Fruit fly (Drosophila melanogaster): ENCODE data around the gene naz.

The naz gene

DNA sequence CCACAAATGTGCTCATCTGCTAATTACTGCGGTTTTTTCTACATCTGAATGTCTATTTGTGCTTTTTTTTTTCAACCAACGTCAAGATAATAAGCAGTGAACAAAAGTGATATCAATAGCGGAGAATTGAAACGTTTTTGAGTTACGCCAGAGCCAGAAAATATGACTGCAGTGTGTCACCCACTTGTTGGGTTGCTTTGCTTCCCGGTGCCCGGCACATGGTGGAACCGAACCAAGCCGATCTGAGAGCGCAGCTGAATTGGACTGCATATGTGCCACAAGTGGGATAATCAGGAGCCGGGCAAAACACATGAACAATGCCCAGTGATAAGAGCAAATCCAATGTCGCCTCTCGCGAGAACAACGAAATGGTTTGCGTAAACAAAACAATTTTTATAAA is 36.4 kb downstream of the naz start:
- TF ChIP-seq pan (optimal IDR thresholded peaks at IDR 0.05) = no peak
- no peak for TF ChIP-seq Hnf4 (GFP tag; optimal IDR thresholded peaks at IDR 0.05)
- no peak for TF ChIP-seq sage (GFP tag; optimal IDR thresholded peaks at IDR 0.05)
- TF ChIP-seq jim (GFP tag; optimal IDR thresholded peaks at IDR 0.05) = no peak
- TF ChIP-seq tai (GFP tag; optimal IDR thresholded peaks at IDR 0.05) = no peak
- no peak for TF ChIP-seq CrebA (GFP tag; optimal IDR thresholded peaks at IDR 0.05; ENCODE audit: borderline replicate concordance)
- TF ChIP-seq Rel (GFP tag; optimal IDR thresholded peaks at IDR 0.05) = no peak
- peak; percentile 77 for TF ChIP-seq Rel (tag; optimal IDR thresholded peaks at IDR 0.05)
- TF ChIP-seq Dfd (GFP tag; optimal IDR thresholded peaks at IDR 0.05) = no peak

dm6 chr3R:18291831-18292230 is 36.9 kb downstream of the naz start:
- TF ChIP-seq jim (GFP tag; optimal IDR thresholded peaks at IDR 0.05) (no peak), Hr78 (GFP tag; optimal IDR thresholded peaks at IDR 0.05) (no peak), h (GFP tag; optimal IDR thresholded peaks at IDR 0.05) (peak; percentile 1), psq (GFP tag; optimal IDR thresholded peaks at IDR 0.05) (no peak), GATAd (GFP tag; optimal IDR thresholded peaks at IDR 0.05) (no peak), sage (GFP tag; optimal IDR thresholded peaks at IDR 0.05) (no peak)

DNA sequence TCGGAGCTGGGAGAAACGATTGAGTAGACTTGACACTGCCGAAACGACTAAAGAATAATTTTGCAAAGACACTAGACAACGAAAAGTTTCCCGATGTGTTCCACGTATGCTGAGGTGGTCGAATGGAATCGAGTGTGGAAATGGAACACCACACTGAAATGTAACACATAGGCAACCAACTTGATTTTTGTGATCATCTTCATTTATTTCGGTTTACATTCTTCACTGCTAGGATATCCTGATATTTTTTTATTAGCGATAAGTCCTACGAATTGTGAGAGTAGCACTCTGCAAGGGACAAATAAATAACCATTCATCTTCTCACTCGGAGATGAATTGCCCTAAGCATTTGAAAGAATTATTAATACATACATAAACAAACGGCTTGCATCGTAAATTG is 40.1 kb downstream of the naz start, which contains the start of gene CG7131:
Gene CG7131, minus strand, starts transcription at position 101 of the 400 bp plus-strand sequence.
- TF ChIP-seq Dfd (GFP tag; optimal IDR thresholded peaks at IDR 0.05) (no peak), pan (optimal IDR thresholded peaks at IDR 0.05) (no peak), CrebA (GFP tag; optimal IDR thresholded peaks at IDR 0.05; ENCODE audit: borderline replicate concordance) (no peak), Dif (GFP tag; optimal IDR thresholded peaks at IDR 0.05; ENCODE audit: partially characterized antibody) (no peak), br (GFP tag; optimal IDR thresholded peaks at IDR 0.05) (no peak), CG9705 (GFP tag; optimal IDR thresholded peaks at IDR 0.05) (no peak), h (GFP tag; optimal IDR thresholded peaks at IDR 0.05) (no peak), fru (GFP tag; optimal IDR thresholded peaks at IDR 0.05) (no peak), dl (GFP tag; optimal IDR thresholded peaks at IDR 0.05; ENCODE audit: insufficient read depth in 1 of 2, partially characterized antibody in 2 of 2) (no peak), dsf (GFP tag; optimal IDR thresholded peaks at IDR 0.05; ENCODE audit: borderline replicate concordance) (no peak), Hr78 (GFP tag; optimal IDR thresholded peaks at IDR 0.05) (no peak), foxo (GFP tag; optimal IDR thresholded peaks at IDR 0.05) (no peak), OdsH (GFP tag; optimal IDR thresholded peaks at IDR 0.05) (no peak), usp (GFP tag; optimal IDR thresholded peaks at IDR 0.05) (no peak), HLH106 (tag; optimal IDR thresholded peaks at IDR 0.05) (no peak), Abd-B (GFP tag; optimal IDR thresholded peaks at IDR 0.05) (no peak), tai (GFP tag; optimal IDR thresholded peaks at IDR 0.05) (no peak)

DNA sequence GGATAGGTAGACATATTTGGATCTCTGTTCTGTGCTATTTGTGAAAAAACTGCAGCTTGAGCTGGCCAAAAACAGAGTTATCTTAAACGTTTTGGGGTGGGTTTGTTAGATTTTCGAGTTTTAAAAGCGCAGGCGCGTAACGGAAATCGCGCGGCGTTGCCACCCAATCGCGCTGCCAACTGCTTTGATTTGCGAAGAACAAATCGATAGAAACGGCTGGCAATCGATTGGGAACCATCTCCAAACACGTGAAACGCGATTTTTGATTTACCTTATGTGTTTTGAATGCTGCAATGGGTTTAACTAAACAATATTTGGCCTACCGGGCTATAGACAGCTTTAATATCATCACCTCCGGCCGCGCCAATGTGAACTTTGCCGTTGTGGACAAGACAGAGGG is 45.3 kb downstream of the naz start, which contains the start of the genes CG14312 and CG8064:
Gene CG14312, minus strand, starts transcription at position 88 of the 400 bp plus-strand sequence.
Gene CG8064, plus strand, starts transcription at position 220 of the 400 bp plus-strand sequence.
- no peak for TF ChIP-seq Rel (GFP tag; optimal IDR thresholded peaks at IDR 0.05)
- TF ChIP-seq Rel (tag; optimal IDR thresholded peaks at IDR 0.05) = peak; percentile 27
- TF ChIP-seq fru (GFP tag; optimal IDR thresholded peaks at IDR 0.05) = no peak

DNA sequence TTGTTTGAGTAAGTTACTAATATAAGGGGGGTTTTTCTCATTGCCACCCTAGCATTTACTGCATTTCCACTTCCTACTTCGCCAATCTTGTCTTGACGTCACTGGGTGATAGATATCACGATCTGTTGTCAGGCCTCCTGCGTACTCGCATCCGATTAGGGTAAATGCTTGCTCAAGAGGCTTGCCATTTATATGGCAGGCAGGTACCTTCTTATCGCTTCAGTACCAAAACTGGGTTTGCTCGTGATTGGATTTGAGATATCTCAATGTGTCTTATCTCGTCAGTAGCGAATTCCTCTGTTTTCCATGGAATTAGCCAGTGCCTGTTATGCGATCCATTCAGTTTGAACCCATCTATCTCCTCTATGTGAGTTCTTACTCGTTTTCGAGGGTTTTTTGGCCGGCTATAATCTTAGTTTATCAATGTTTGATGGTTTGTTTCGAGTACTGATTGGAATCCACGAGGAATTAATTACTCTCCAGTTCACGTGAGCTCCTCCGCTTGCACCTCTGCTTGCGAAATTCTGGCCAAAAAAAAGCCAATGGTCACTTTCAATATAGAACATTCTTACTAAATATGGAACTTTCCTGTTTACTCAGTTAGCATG is 47.8 kb downstream of the naz start:
- TF ChIP-seq h (GFP tag; optimal IDR thresholded peaks at IDR 0.05) (no peak), Rel (GFP tag; optimal IDR thresholded peaks at IDR 0.05) (no peak), Rel (tag; optimal IDR thresholded peaks at IDR 0.05) (peak; percentile 3)

- TF ChIP-seq Rel (GFP tag; optimal IDR thresholded peaks at IDR 0.05) (no peak), Rel (tag; optimal IDR thresholded peaks at IDR 0.05) (peak; percentile 98), Abd-B (GFP tag; optimal IDR thresholded peaks at IDR 0.05) (no peak), h (GFP tag; optimal IDR thresholded peaks at IDR 0.05) (peak; percentile 11)
Observed at dm6 chr3R:18280133-18280532, 48.6 kb downstream of the naz start.

- TF ChIP-seq Rel (GFP tag; optimal IDR thresholded peaks at IDR 0.05) (no peak), Rel (tag; optimal IDR thresholded peaks at IDR 0.05) (peak; percentile 83), br (GFP tag; optimal IDR thresholded peaks at IDR 0.05) (peak; percentile 44), OdsH (GFP tag; optimal IDR thresholded peaks at IDR 0.05) (peak; percentile 32), HLH106 (tag; optimal IDR thresholded peaks at IDR 0.05) (no peak), Dif (GFP tag; optimal IDR thresholded peaks at IDR 0.05; ENCODE audit: partially characterized antibody) (peak; percentile 53), pan (optimal IDR thresholded peaks at IDR 0.05) (no peak), foxo (GFP tag; optimal IDR thresholded peaks at IDR 0.05) (peak in 1 of 2 experiments; percentile 13), jim (GFP tag; optimal IDR thresholded peaks at IDR 0.05) (no peak), h (GFP tag; optimal IDR thresholded peaks at IDR 0.05) (peak; percentile 66), Hr83 (GFP tag; optimal IDR thresholded peaks at IDR 0.05; ENCODE audit: poor library complexity, severe bottlenecking) (peak; percentile 5), rgr (GFP tag; optimal IDR thresholded peaks at IDR 0.05) (peak; percentile 34), ey (GFP tag; optimal IDR thresholded peaks at IDR 0.05) (peak; percentile 25)
Observed at dm6 chr3R:18279494-18279893, 49.2 kb downstream of the naz start, which contains the start of gene CG7142. Gene CG7142 (minus strand): TSS chr3R:18279522.
